Fruit fly (Drosophila melanogaster) whole organism, embryonic: ENCODE data around the gene smo.

Source experiments
- Abd-B ChIP-seq: fragments of 200-800 bp; sonication (Bioruptor generic); optimal IDR thresholded peaks from 2 replicates; lab custom pipeline; 2018; ENCODE audit warnings: missing biosample characterization, mild to moderate bottlenecking, missing genetic modification characterization, moderate library complexity
- CG10147 ChIP-seq: fragments of 200-800 bp; sonication (Bioruptor generic); optimal IDR thresholded peaks from 2 replicates; lab custom pipeline; 2019; ENCODE audit warnings: missing biosample characterization, mild to moderate bottlenecking, missing genetic modification characterization, moderate library complexity
- CG10267 ChIP-seq: fragments of 200-800 bp; sonication (Bioruptor generic); optimal IDR thresholded peaks from 2 replicates; lab custom pipeline; 2018; ENCODE audit warnings: missing biosample characterization, mild to moderate bottlenecking, missing genetic modification characterization, moderate library complexity
- CG12744 ChIP-seq: fragments of 200-800 bp; sonication (Bioruptor generic); optimal IDR thresholded peaks from 2 replicates; lab custom pipeline; 2016; ENCODE audit warnings: missing biosample characterization, missing genetic modification characterization
- CG12769 ChIP-seq: fragments of 200-800 bp; sonication (Bioruptor generic); optimal IDR thresholded peaks from 2 replicates; lab custom pipeline; 2019; ENCODE audit warnings: missing biosample characterization, mild to moderate bottlenecking, missing genetic modification characterization, moderate library complexity
- CG18262 ChIP-seq: fragments of 200-800 bp; optimal IDR thresholded peaks from 3 replicates; lab custom pipeline; 2019; ENCODE audit warnings: missing biosample characterization, mild to moderate bottlenecking, missing genetic modification characterization, moderate library complexity
- CG18476 ChIP-seq: fragments of 200-800 bp; sonication (Bioruptor generic); optimal IDR thresholded peaks from 2 replicates; lab custom pipeline; 2016; ENCODE audit warnings: missing biosample characterization, mild to moderate bottlenecking, missing genetic modification characterization
- CG2199 ChIP-seq: fragments of 200-800 bp; sonication (Bioruptor generic); IDR thresholded peaks from 3 replicates; pipeline ENCODE4 v1.3.6; 2022; ENCODE audit warnings: missing biosample characterization, missing genetic modification characterization
- CG31224 ChIP-seq: fragments of 200-800 bp; sonication (Bioruptor generic); IDR thresholded peaks from 2 replicates; pipeline ENCODE4 v1.3.6; 2022; ENCODE audit warnings: missing biosample characterization, missing genetic modification characterization
- CG32772 ChIP-seq: fragments of 200-800 bp; sonication (Bioruptor generic); IDR thresholded peaks from 2 replicates; pipeline ENCODE4 v1.3.6; 2022; ENCODE audit warnings: missing biosample characterization, missing genetic modification characterization
- CG34224 ChIP-seq: fragments of 200-800 bp; sonication (Bioruptor generic); IDR thresholded peaks from 3 replicates; pipeline ENCODE4 v1.3.6; 2022; ENCODE audit warnings: missing biosample characterization, missing genetic modification characterization; ENCODE audit not compliant: partially characterized antibody
- CG3838 ChIP-seq: fragments of 200-800 bp; sonication (Bioruptor generic); optimal IDR thresholded peaks from 3 replicates; lab custom pipeline; 2016; ENCODE audit warnings: missing biosample characterization, missing genetic modification characterization
- CG4282 ChIP-seq: fragments of 200-800 bp; sonication (Bioruptor generic); optimal IDR thresholded peaks from 2 replicates; lab custom pipeline; 2016; ENCODE audit warnings: missing biosample characterization, missing genetic modification characterization
- CG4328 ChIP-seq: fragments of 200-800 bp; sonication (Bioruptor generic); optimal IDR thresholded peaks from 3 replicates; lab custom pipeline; 2017; ENCODE audit warnings: missing biosample characterization, missing genetic modification reagents, missing genetic modification characterization
- CG6689 ChIP-seq: fragments of 200-800 bp; sonication (Bioruptor generic); IDR thresholded peaks from 2 replicates; pipeline ENCODE4 v1.3.6; 2022; ENCODE audit warnings: missing biosample characterization, missing genetic modification characterization
- CG7556 ChIP-seq: fragments of 200-800 bp; sonication (Bioruptor generic); optimal IDR thresholded peaks from 2 replicates; lab custom pipeline; 2017; ENCODE audit warnings: missing biosample characterization, mild to moderate bottlenecking, missing genetic modification characterization
- CG7745 ChIP-seq: fragments of 200-800 bp; sonication (Bioruptor generic); optimal IDR thresholded peaks from 2 replicates; lab custom pipeline; 2018; ENCODE audit warnings: missing biosample characterization, mild to moderate bottlenecking, missing genetic modification characterization, moderate library complexity
- CG7839 ChIP-seq: fragments of 200-800 bp; sonication (Bioruptor generic); optimal IDR thresholded peaks from 3 replicates; lab custom pipeline; 2018; ENCODE audit warnings: missing biosample characterization, mild to moderate bottlenecking, missing genetic modification characterization, moderate library complexity
- Drgx ChIP-seq: fragments of 200-800 bp; sonication (Bioruptor generic); IDR thresholded peaks from 2 replicates; pipeline ENCODE4 v1.3.6; 2022; ENCODE audit warnings: missing biosample characterization, missing genetic modification characterization
- Fer3 ChIP-seq: fragments of 200-800 bp; sonication (Bioruptor generic); optimal IDR thresholded peaks from 2 replicates; lab custom pipeline; 2018; ENCODE audit warnings: missing biosample characterization, mild to moderate bottlenecking, missing genetic modification characterization, moderate library complexity
- Gug ChIP-seq: fragments of 200-800 bp; sonication (Bioruptor generic); IDR thresholded peaks from 4 replicates; pipeline ENCODE4 v1.3.6; 2022; ENCODE audit warnings: missing biosample characterization, missing genetic modification characterization
- HmgZ ChIP-seq: fragments of 200-800 bp; sonication (Bioruptor generic); optimal IDR thresholded peaks from 2 replicates; lab custom pipeline; 2018; ENCODE audit warnings: missing biosample characterization, mild to moderate bottlenecking, missing genetic modification characterization
- Hmx ChIP-seq: fragments of 200-800 bp; sonication (Bioruptor generic); optimal IDR thresholded peaks from 2 replicates; lab custom pipeline; 2016; ENCODE audit warnings: missing biosample characterization, missing genetic modification characterization
- MBD-R2 ChIP-seq: fragments of 200-800 bp; sonication (Bioruptor generic); IDR thresholded peaks from 2 replicates; pipeline ENCODE4 v1.3.6; 2022; ENCODE audit warnings: missing biosample characterization, missing genetic modification characterization
- Mes4 ChIP-seq: fragments of 200-800 bp; sonication (Bioruptor generic); optimal IDR thresholded peaks from 2 replicates; lab custom pipeline; 2016; ENCODE audit warnings: missing biosample characterization, missing genetic modification characterization
- Oaz ChIP-seq: fragments of 200-800 bp; sonication (Bioruptor generic); IDR thresholded peaks from 2 replicates; pipeline ENCODE4 v1.3.6; 2022; ENCODE audit warnings: missing biosample characterization, missing genetic modification characterization
- Ravus ChIP-seq: fragments of 200-800 bp; sonication (Bioruptor generic); IDR thresholded peaks from 2 replicates; pipeline ENCODE4 v1.3.6; 2022; ENCODE audit warnings: missing biosample characterization, missing genetic modification characterization
- Side ChIP-seq: fragments of 200-800 bp; sonication (Bioruptor generic); optimal IDR thresholded peaks from 2 replicates; lab custom pipeline; 2016; ENCODE audit warnings: missing biosample characterization, missing genetic modification characterization
- ato ChIP-seq: fragments of 200-800 bp; sonication (Bioruptor generic); IDR thresholded peaks from 2 replicates; pipeline ENCODE4 v1.3.6; 2022; ENCODE audit warnings: missing biosample characterization, missing genetic modification characterization; ENCODE audit not compliant: partially characterized antibody
- cad ChIP-seq: fragments of >200 bp; optimal IDR thresholded peaks from 2 replicates; lab custom pipeline; 2017; ENCODE audit warnings: missing biosample characterization, missing genetic modification characterization
- cato ChIP-seq: fragments of 200-800 bp; sonication (Bioruptor generic); optimal IDR thresholded peaks from 2 replicates; lab custom pipeline; 2016; ENCODE audit warnings: missing biosample characterization, missing genetic modification characterization, borderline replicate concordance
- caup ChIP-seq: fragments of 200-800 bp; sonication (Bioruptor generic); optimal IDR thresholded peaks from 3 replicates; lab custom pipeline; 2017; ENCODE audit warnings: missing biosample characterization, mild to moderate bottlenecking, missing genetic modification characterization, moderate library complexity; ENCODE audit not compliant: severe bottlenecking
- chm ChIP-seq: fragments of 200-800 bp; sonication (Bioruptor generic); IDR thresholded peaks from 2 replicates; pipeline ENCODE4 v1.3.6; 2022; ENCODE audit warnings: missing biosample characterization, missing genetic modification characterization
- croc ChIP-seq: fragments of 200-800 bp; sonication (Bioruptor generic); conservative IDR thresholded peaks from 3 replicates; pipeline ENCODE4 v1.3.6; 2022; ENCODE audit warnings: missing biosample characterization, missing genetic modification characterization
- crol ChIP-seq: fragments of 200-800 bp; sonication (Bioruptor generic); IDR thresholded peaks from 2 replicates; pipeline ENCODE4 v1.3.6; 2022; ENCODE audit warnings: missing biosample characterization, missing genetic modification characterization
- gfzf ChIP-seq: fragments of 200-800 bp; sonication (Bioruptor generic); optimal IDR thresholded peaks from 2 replicates; lab custom pipeline; 2016; ENCODE audit warnings: missing biosample characterization, mild to moderate bottlenecking, missing genetic modification characterization, moderate library complexity
- gsb ChIP-seq: fragments of 200-800 bp; sonication (Bioruptor generic); IDR thresholded peaks from 2 replicates; pipeline ENCODE4 v1.3.6; 2022; ENCODE audit warnings: missing biosample characterization, missing genetic modification characterization
- h ChIP-seq: fragments of >200 bp; optimal IDR thresholded peaks from 2 replicates; lab custom pipeline; 2017
- hkb ChIP-seq, 2 experiments: fragments of 200-800 bp in 1 of 2; fragments of >200 bp in 1 of 2; sonication (Bioruptor generic) in 1 of 2; IDR thresholded peaks in 1 of 2; optimal IDR thresholded peaks in 1 of 2; 2 replicates each; pipeline versions ENCODE4 v1.3.6 to Lab custom; 2017 to 2022; ENCODE audit warnings: missing biosample characterization in 1 of 2, missing genetic modification characterization in 1 of 2
- kni ChIP-seq: fragments of 200-800 bp; sonication (Bioruptor generic); optimal IDR thresholded peaks from 3 replicates; lab custom pipeline; 2017; ENCODE audit warnings: mild to moderate bottlenecking, missing biosample characterization, missing genetic modification reagents, missing genetic modification characterization
- lab ChIP-seq: fragments of 200-800 bp; sonication (Bioruptor generic); optimal IDR thresholded peaks from 3 replicates; lab custom pipeline; 2017; ENCODE audit warnings: missing biosample characterization, missing genetic modification characterization, mild to moderate bottlenecking, moderate library complexity, missing genetic modification reagents
- lbe ChIP-seq: fragments of 200-800 bp; sonication (Bioruptor generic); optimal IDR thresholded peaks from 2 replicates; lab custom pipeline; 2016; ENCODE audit warnings: missing biosample characterization, mild to moderate bottlenecking, missing genetic modification characterization
- lmd ChIP-seq: fragments of 200-800 bp; sonication (Bioruptor generic); IDR thresholded peaks from 2 replicates; pipeline ENCODE4 v1.3.6; 2022; ENCODE audit warnings: missing biosample characterization, missing genetic modification characterization
- org-1 ChIP-seq: fragments of 200-800 bp; sonication (Bioruptor generic); optimal IDR thresholded peaks from 2 replicates; lab custom pipeline; 2017; ENCODE audit warnings: missing biosample characterization, missing genetic modification characterization
- psq ChIP-seq: fragments of 200-800 bp; sonication (Bioruptor generic); optimal IDR thresholded peaks from 2 replicates; lab custom pipeline; 2017; ENCODE audit warnings: missing biosample characterization, missing genetic modification characterization
- sima ChIP-seq: fragments of 200-800 bp; sonication (Bioruptor generic); optimal IDR thresholded peaks from 2 replicates; lab custom pipeline; 2016; ENCODE audit warnings: missing biosample characterization, missing genetic modification characterization
- unc-4 ChIP-seq: fragments of 200-800 bp; sonication (Bioruptor generic); IDR thresholded peaks from 2 replicates; pipeline ENCODE4 v1.3.6; 2022; ENCODE audit warnings: missing biosample characterization, missing genetic modification characterization; ENCODE audit not compliant: partially characterized antibody

Gene smo

DNA sequence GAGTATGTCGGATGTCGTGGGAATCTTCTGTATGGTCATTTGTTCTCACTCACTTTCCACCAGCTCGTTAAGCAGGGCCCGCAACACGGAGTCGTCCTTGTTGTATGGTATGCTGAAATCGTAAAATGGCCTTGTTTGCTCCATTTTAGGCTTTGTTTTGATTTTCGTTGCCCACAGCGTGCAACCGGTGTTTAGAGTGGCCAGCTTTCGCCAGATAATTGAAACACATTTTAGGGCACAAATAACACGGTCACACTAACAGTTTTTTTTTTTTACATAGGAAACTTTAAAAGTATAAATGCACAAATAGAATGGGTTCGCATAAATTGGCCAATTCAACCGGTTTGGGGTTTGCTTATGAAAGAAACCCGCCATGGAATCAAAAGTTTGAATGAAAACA is 25.2 kb upstream of the smo start, which contains the start of gene Rpp30 (continued):
- TF ChIP-seq Oaz (GFP tag; lab: Robert Waterston, UW): no peak
- TF ChIP-seq, all 482 proteins: peak for 56

DNA sequence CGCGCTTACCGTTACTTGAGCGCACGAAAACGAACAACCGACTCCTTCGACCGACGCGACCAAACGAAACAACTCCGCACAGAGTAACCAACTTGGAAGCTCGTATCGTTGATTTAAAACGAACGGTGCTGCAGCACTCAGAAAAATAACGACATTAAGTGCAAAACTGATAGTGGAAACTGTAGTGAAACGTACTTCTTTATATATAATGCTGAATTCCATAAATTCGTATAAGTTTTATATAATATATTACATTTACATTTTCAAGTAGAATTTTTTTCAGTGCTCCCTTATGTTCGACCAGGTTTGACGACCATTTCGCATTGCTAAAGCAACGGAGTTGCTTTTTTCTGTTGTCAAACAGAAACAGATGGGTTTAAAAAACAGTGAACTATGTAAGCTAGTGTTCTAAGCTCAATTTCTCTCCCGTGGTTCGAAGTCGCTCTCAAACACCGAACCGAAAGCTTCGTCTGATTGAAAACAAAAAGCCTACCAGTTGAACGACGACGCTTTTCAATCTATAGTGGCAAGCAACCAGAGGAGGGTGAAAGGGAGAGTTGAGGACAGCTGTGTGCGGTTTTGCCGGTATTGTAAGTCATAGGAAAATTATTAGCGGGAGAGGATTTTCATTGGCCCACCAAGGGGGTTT is 9.8 kb upstream of the smo start, which contains the start of gene CG17075:
Gene CG17075 (minus strand): TSS at position 65 of the 649 bp plus-strand sequence.
- TF ChIP-seq CG10147 (GFP tag; lab: Kevin White, UChicago): peak; percentile 96
- TF ChIP-seq gsb (GFP tag; lab: Robert Waterston, UW): peak; percentile 92
- TF ChIP-seq croc (GFP tag; lab: Robert Waterston, UW): peak; percentile 79
- peak; percentile 90 for TF ChIP-seq Ravus (GFP tag; lab: Robert Waterston, UW)
- TF ChIP-seq CG12769 (tag; lab: Kevin White, UChicago): peak; percentile 94
- TF ChIP-seq lmd: peak; percentile 96
- no peak for TF ChIP-seq CG7745 (tag; lab: Kevin White, UChicago)
- TF ChIP-seq unc-4: no peak
- peak; percentile 72 for TF ChIP-seq Hmx (GFP tag; lab: Kevin White, UChicago)
- TF ChIP-seq CG6689 (GFP tag; lab: Robert Waterston, UW): peak; percentile 94
- peak; percentile 87 for TF ChIP-seq CG31224 (GFP tag; lab: Robert Waterston, UW)
- TF ChIP-seq ato (GFP tag; lab: Robert Waterston, UW): no peak
- peak; percentile 93 for TF ChIP-seq CG18476 (GFP tag; lab: Kevin White, UChicago)
- peak; percentile 88 for TF ChIP-seq cato (GFP tag; lab: Kevin White, UChicago)
- TF ChIP-seq Mes4 (GFP tag; lab: Kevin White, UChicago): peak; percentile 37
- no peak for TF ChIP-seq CG4282 (GFP tag; lab: Kevin White, UChicago)
- TF ChIP-seq Fer3 (tag; lab: Kevin White, UChicago): peak; percentile 96
- peak; percentile 98 for TF ChIP-seq CG7839 (tag; lab: Kevin White, UChicago)
- TF ChIP-seq sima (GFP tag; lab: Kevin White, UChicago): no peak
- peak; percentile 85 for TF ChIP-seq CG10267 (tag; lab: Kevin White, UChicago)
- TF ChIP-seq org-1 (GFP tag; lab: Kevin White, UChicago): peak; percentile 92
- peak; percentile 80 for TF ChIP-seq CG3838 (GFP tag; lab: Kevin White, UChicago)
- 0 out of 2 replicates have a peak, but pooled peaks have one; percentile 24 for TF ChIP-seq crol
- TF ChIP-seq CG34224 (GFP tag; lab: Robert Waterston, UW): no peak
- TF ChIP-seq CG7556 (GFP tag; lab: Kevin White, UChicago): peak; percentile 98
- peak; percentile 95 for TF ChIP-seq Drgx (GFP tag; lab: Robert Waterston, UW)
- peak; percentile 91 for TF ChIP-seq MBD-R2
- TF ChIP-seq cad (GFP tag; lab: Kevin White, UChicago): no peak
- peak; percentile 38 for TF ChIP-seq kni (GFP tag; lab: Kevin White, UChicago)
- TF ChIP-seq Abd-B: peak; percentile 93
- TF ChIP-seq CG2199: peak; percentile 81; the same call in 2 of the 3 replicates
- no peak for TF ChIP-seq h (lab: Kevin White, UChicago)
- peak; percentile 84 for TF ChIP-seq psq (GFP tag; lab: Kevin White, UChicago)
- peak; percentile 97 for TF ChIP-seq CG32772
- no peak for TF ChIP-seq lbe (GFP tag; lab: Kevin White, UChicago)
- peak; percentile 91 for TF ChIP-seq Gug (GFP tag; lab: Robert Waterston, UW)
- TF ChIP-seq Oaz (GFP tag; lab: Robert Waterston, UW): peak; percentile 97
- TF ChIP-seq lab: peak; percentile 98
- TF ChIP-seq HmgZ (tag; lab: Kevin White, UChicago): peak; percentile 95
- no peak for TF ChIP-seq gfzf (GFP tag; lab: Kevin White, UChicago)
- peak; percentile 89 for TF ChIP-seq CG18262
- TF ChIP-seq CG4328 (GFP tag; lab: Kevin White, UChicago): peak; percentile 81
- TF ChIP-seq chm (GFP tag; lab: Robert Waterston, UW): peak; percentile 73; the same call in 1 of the 2 replicates
- TF ChIP-seq CG12744 (GFP tag; lab: Kevin White, UChicago): peak; percentile 69
- TF ChIP-seq Side (GFP tag; lab: Kevin White, UChicago): peak; percentile 52
- TF ChIP-seq hkb (optimal IDR thresholded peaks at IDR 0.05; lab: Kevin White, UChicago): no peak
- peak; percentile 96 for TF ChIP-seq hkb (GFP tag; IDR thresholded peaks at IDR 0.05; lab: Robert Waterston, UW)
- peak; percentile 96 for TF ChIP-seq caup (GFP tag; lab: Kevin White, UChicago)
